Fruit fly (Drosophila melanogaster) Kc167 (cell line): ENCODE results near the gene Sfp24Ba.

Source experiments
- Myc ChIP-seq: fragments of >200 bp; optimal IDR thresholded peaks from 2 replicates; lab custom pipeline; 2017; ENCODE audit warnings: missing external identifiers
- Sin3A ChIP-seq: fragments of >200 bp; optimal IDR thresholded peaks from 2 replicates; lab custom pipeline; 2018; ENCODE audit warnings: missing external identifiers
- psq ChIP-seq: fragments of >200 bp; optimal IDR thresholded peaks from 2 replicates; lab custom pipeline; 2017; ENCODE audit warnings: missing external identifiers
- ttk ChIP-seq: sonication (Bioruptor generic); optimal IDR thresholded peaks from 2 replicates; lab custom pipeline; 2017; ENCODE audit warnings: missing external identifiers

- TF ChIP-seq ttk (no peak), psq (lab: Kevin White, UChicago) (no peak), Sin3A (lab: Kevin White, UChicago) (no peak), Myc (lab: Kevin White, UChicago) (no peak)
These were observed 24.1 kb upstream of the Sfp24Ba start, which contains the start of gene CG16704 for dm6 chr2L:3692466-3692865.
